Worm (Caenorhabditis elegans) whole organism, young adult: Measurements from ENCODE around the gene sago-1.

Experiments
- B0019.2 ChIP-seq: fragments of 200-800 bp; sonication (Bioruptor generic); conservative IDR thresholded peaks from 2 replicates; pipeline ENCODE4 v1.3.6; 2022; ENCODE audit warnings: missing genetic modification reagents, missing genetic modification characterization, missing compliant biosample characterization
- F22D6.2 ChIP-seq: sonication (generic microtip); optimal IDR thresholded peaks from 2 replicates; lab custom pipeline; 2016; ENCODE audit warnings: mild to moderate bottlenecking, missing genetic modification characterization, missing compliant biosample characterization
- F37B4.10 ChIP-seq: fragments of 200-800 bp; sonication (Bioruptor generic); IDR thresholded peaks from 2 replicates; pipeline ENCODE4 v1.3.6; 2022; ENCODE audit warnings: missing genetic modification characterization, missing compliant biosample characterization
- F57A8.1 ChIP-seq: fragments of 200-800 bp; sonication (Bioruptor generic); optimal IDR thresholded peaks from 2 replicates; lab custom pipeline; 2018; ENCODE audit warnings: mild to moderate bottlenecking, missing genetic modification characterization, moderate library complexity, missing compliant biosample characterization
- F57C9.4 ChIP-seq: sonication (generic microtip); optimal IDR thresholded peaks from 2 replicates; lab custom pipeline; 2017; ENCODE audit warnings: mild to moderate bottlenecking, missing genetic modification characterization, missing compliant biosample characterization
- K11D2.4 ChIP-seq: fragments of 200-800 bp; sonication (Bioruptor generic); IDR thresholded peaks from 2 replicates; pipeline ENCODE4 v1.3.6; 2022; ENCODE audit warnings: missing genetic modification reagents, missing genetic modification characterization, missing compliant biosample characterization
- Y53F4B.3 ChIP-seq: fragments of 200-800 bp; sonication (Bioruptor generic); IDR thresholded peaks from 2 replicates; pipeline ENCODE4 v1.3.6; 2022; ENCODE audit warnings: missing genetic modification reagents, missing genetic modification characterization, missing compliant biosample characterization
- Y53G8AR.9 ChIP-seq: fragments of 200-800 bp; sonication (Bioruptor generic); conservative IDR thresholded peaks from 2 replicates; pipeline ENCODE4 v1.3.6; 2022; ENCODE audit warnings: missing genetic modification reagents, missing genetic modification characterization, missing compliant biosample characterization
- Y56A3A.18 ChIP-seq: fragments of 200-800 bp; sonication (Bioruptor generic); IDR thresholded peaks from 2 replicates; pipeline ENCODE4 v1.3.6; 2022; ENCODE audit warnings: missing genetic modification reagents, missing genetic modification characterization, missing compliant biosample characterization
- Y79H2A.3 ChIP-seq: fragments of 200-800 bp; sonication (Bioruptor generic); conservative IDR thresholded peaks from 2 replicates; pipeline ENCODE4 v1.3.6; 2022; ENCODE audit warnings: missing genetic modification reagents, missing genetic modification characterization, missing compliant biosample characterization
- akir-1 ChIP-seq: fragments of 200-800 bp; sonication (Bioruptor generic); optimal IDR thresholded peaks from 2 replicates; lab custom pipeline; 2018; ENCODE audit warnings: mild to moderate bottlenecking, missing genetic modification characterization, moderate library complexity, missing compliant biosample characterization
- ama-1 ChIP-seq, 3 experiments: fragments of 150-350 bp in 1 of 3; sonication (generic microtip) in 2 of 3; optimal IDR thresholded peaks; 2 replicates each; lab custom pipeline; 2014 to 2018; ENCODE audit warnings: missing biosample characterization in 2 of 3, missing genetic modification characterization in 2 of 3, missing genetic modification reagents in 2 of 3
- aptf-2 ChIP-seq: fragments of 200-800 bp; sonication (Bioruptor generic); conservative IDR thresholded peaks from 2 replicates; pipeline ENCODE4 v1.3.6; 2022; ENCODE audit warnings: missing genetic modification reagents, missing genetic modification characterization, missing compliant biosample characterization
- attf-3 ChIP-seq: fragments of 200-800 bp; sonication (Bioruptor generic); conservative IDR thresholded peaks from 2 replicates; pipeline ENCODE4 v1.3.6; 2022; ENCODE audit warnings: missing genetic modification reagents, missing genetic modification characterization, missing compliant biosample characterization
- attf-6 ChIP-seq: fragments of 200-800 bp; sonication (Bioruptor generic); IDR thresholded peaks from 2 replicates; pipeline ENCODE4 v1.3.6; 2022; ENCODE audit warnings: missing genetic modification reagents, missing genetic modification characterization, missing compliant biosample characterization
- ceh-40 ChIP-seq: fragments of 200-800 bp; sonication (Bioruptor generic); IDR thresholded peaks from 2 replicates; pipeline ENCODE4 v1.3.6; 2022; ENCODE audit warnings: missing genetic modification characterization, missing compliant biosample characterization
- ceh-58 ChIP-seq: fragments of 200-800 bp; sonication (Bioruptor generic); IDR thresholded peaks from 2 replicates; pipeline ENCODE4 v1.3.6; 2022; ENCODE audit warnings: missing genetic modification characterization, missing compliant biosample characterization
- ceh-79 ChIP-seq: sonication (generic microtip); optimal IDR thresholded peaks from 2 replicates; lab custom pipeline; 2017; ENCODE audit warnings: mild to moderate bottlenecking, missing genetic modification characterization, missing compliant biosample characterization
- chd-7 ChIP-seq: sonication (generic microtip); optimal IDR thresholded peaks from 2 replicates; lab custom pipeline; 2016; ENCODE audit warnings: mild to moderate bottlenecking, missing genetic modification characterization, moderate library complexity, missing compliant biosample characterization
- dox-1 ChIP-seq: fragments of 200-800 bp; sonication (Bioruptor generic); IDR thresholded peaks from 2 replicates; pipeline ENCODE4 v1.3.6; 2022; ENCODE audit warnings: missing genetic modification reagents, missing genetic modification characterization, missing compliant biosample characterization
- dpff-1 ChIP-seq: sonication (generic microtip); optimal IDR thresholded peaks from 2 replicates; lab custom pipeline; 2017; ENCODE audit warnings: mild to moderate bottlenecking, missing genetic modification characterization, missing compliant biosample characterization
- dpl-1 ChIP-seq: fragments of 150-350 bp; optimal IDR thresholded peaks from 2 replicates; lab custom pipeline; 2014; ENCODE audit warnings: missing biosample characterization, missing genetic modification reagents, missing genetic modification characterization
- ekl-4 ChIP-seq: fragments of 200-800 bp; sonication (Bioruptor generic); IDR thresholded peaks from 2 replicates; pipeline ENCODE4 v1.3.6; 2022; ENCODE audit warnings: missing genetic modification reagents, missing genetic modification characterization, missing compliant biosample characterization
- ets-4 ChIP-seq: fragments of 200-800 bp; sonication (Bioruptor generic); optimal IDR thresholded peaks from 2 replicates; lab custom pipeline; 2018; ENCODE audit warnings: mild to moderate bottlenecking, missing genetic modification characterization, missing compliant biosample characterization
- fkh-3 ChIP-seq: sonication (generic microtip); optimal IDR thresholded peaks from 2 replicates; lab custom pipeline; 2016; ENCODE audit warnings: mild to moderate bottlenecking, missing genetic modification characterization, missing compliant biosample characterization
- gei-17 ChIP-seq: fragments of 200-800 bp; sonication (Bioruptor generic); optimal IDR thresholded peaks from 2 replicates; lab custom pipeline; 2018; ENCODE audit warnings: mild to moderate bottlenecking, missing genetic modification characterization, missing compliant biosample characterization
- him-1 ChIP-seq: sonication (generic microtip); optimal IDR thresholded peaks from 2 replicates; lab custom pipeline; 2016; ENCODE audit warnings: missing genotype, missing genetic modification reagents, missing genetic modification characterization, missing compliant biosample characterization
- hlh-12 ChIP-seq: sonication (generic microtip); optimal IDR thresholded peaks from 2 replicates; lab custom pipeline; 2016; ENCODE audit warnings: missing genetic modification characterization, missing compliant biosample characterization
- hlh-26 ChIP-seq: fragments of 200-800 bp; sonication (Bioruptor generic); conservative IDR thresholded peaks from 2 replicates; pipeline ENCODE4 v1.3.6; 2022; ENCODE audit warnings: missing genetic modification reagents, missing genetic modification characterization, missing compliant biosample characterization
- hmg-1.2 ChIP-seq: fragments of 200-800 bp; sonication (Bioruptor generic); IDR thresholded peaks from 2 replicates; pipeline ENCODE4 v1.3.6; 2022; ENCODE audit warnings: missing genetic modification reagents, missing genetic modification characterization, missing compliant biosample characterization
- hrde-1 ChIP-seq: sonication (generic microtip); optimal IDR thresholded peaks from 2 replicates; lab custom pipeline; 2016; ENCODE audit warnings: missing genetic modification characterization, mild to moderate bottlenecking, missing compliant biosample characterization, moderate library complexity, missing genotype, missing genetic modification reagents, borderline replicate concordance
- hsf-1 ChIP-seq: fragments of 200-800 bp; sonication (Bioruptor generic); IDR thresholded peaks from 2 replicates; pipeline ENCODE4 v1.3.6; 2022; ENCODE audit warnings: missing genetic modification reagents, missing genetic modification characterization, missing compliant biosample characterization
- lag-1 ChIP-seq: fragments of 200-800 bp; sonication (Bioruptor generic); IDR thresholded peaks from 2 replicates; pipeline ENCODE4 v1.3.6; 2022; ENCODE audit warnings: missing genetic modification reagents, missing genetic modification characterization, missing compliant biosample characterization
- lin-26 ChIP-seq: fragments of 200-800 bp; sonication (Bioruptor generic); IDR thresholded peaks from 2 replicates; pipeline ENCODE4 v1.3.6; 2022; ENCODE audit warnings: missing genetic modification reagents, missing genetic modification characterization, missing compliant biosample characterization
- lsl-1 ChIP-seq: fragments of 200-800 bp; sonication (Bioruptor generic); optimal IDR thresholded peaks from 2 replicates; lab custom pipeline; 2018; ENCODE audit warnings: mild to moderate bottlenecking, missing genetic modification characterization, moderate library complexity, missing compliant biosample characterization
- madf-8 ChIP-seq: fragments of 200-800 bp; sonication (Bioruptor generic); conservative IDR thresholded peaks from 2 replicates; pipeline ENCODE4 v1.3.6; 2022; ENCODE audit warnings: missing genetic modification reagents, missing genetic modification characterization, missing compliant biosample characterization
- mes-4 ChIP-seq: sonication (generic microtip); optimal IDR thresholded peaks from 2 replicates; lab custom pipeline; 2016; ENCODE audit warnings: missing genotype, missing genetic modification characterization, missing compliant biosample characterization
- nfya-2 ChIP-seq: fragments of 200-800 bp; sonication (Bioruptor generic); IDR thresholded peaks from 2 replicates; pipeline ENCODE4 v1.3.6; 2022; ENCODE audit warnings: missing genetic modification reagents, missing genetic modification characterization, missing compliant biosample characterization
- nfyb-1 ChIP-seq: fragments of 200-800 bp; sonication (Bioruptor generic); IDR thresholded peaks from 2 replicates; pipeline ENCODE4 v1.3.6; 2022; ENCODE audit warnings: missing genetic modification reagents, missing genetic modification characterization, missing compliant biosample characterization
- rec-8 ChIP-seq, 2 experiments: sonication (generic microtip); optimal IDR thresholded peaks; 2 replicates each; lab custom pipeline; 2016; ENCODE audit warnings: mild to moderate bottlenecking in 2 of 2, missing genetic modification characterization in 2 of 2, missing genetic modification reagents in 2 of 2, missing genotype in 2 of 2, missing biosample characterization in 1 of 2, missing compliant biosample characterization in 1 of 2, moderate library complexity in 1 of 2
- repo-1 ChIP-seq: sonication (generic microtip); optimal IDR thresholded peaks from 2 replicates; lab custom pipeline; 2017; ENCODE audit warnings: mild to moderate bottlenecking, missing genetic modification characterization, missing compliant biosample characterization
- sdz-38 ChIP-seq: sonication (generic microtip); optimal IDR thresholded peaks from 2 replicates; lab custom pipeline; 2016; ENCODE audit warnings: missing genotype, missing genetic modification characterization, missing compliant biosample characterization
- snpc-4 ChIP-seq, 5 experiments: fragments of 150-350 bp in 1 of 5; sonication (generic microtip) in 4 of 5; optimal IDR thresholded peaks; 2 replicates each; lab custom pipeline; 2014 to 2018; ENCODE audit warnings: missing genetic modification characterization in 5 of 5, missing biosample characterization in 3 of 5, antibody characterized with exemption in 2 of 5, mild to moderate bottlenecking in 2 of 5, missing compliant biosample characterization in 2 of 5, missing genotype in 2 of 5, moderate library complexity in 2 of 5, missing genetic modification reagents in 1 of 5
- sptf-2 ChIP-seq: fragments of 200-800 bp; sonication (Bioruptor generic); optimal IDR thresholded peaks from 2 replicates; lab custom pipeline; 2018; ENCODE audit warnings: mild to moderate bottlenecking, missing genetic modification characterization, missing compliant biosample characterization
- tlf-1 ChIP-seq: fragments of 200-800 bp; sonication (Bioruptor generic); optimal IDR thresholded peaks from 2 replicates; lab custom pipeline; 2018; ENCODE audit warnings: mild to moderate bottlenecking, missing genetic modification characterization, missing compliant biosample characterization
- unc-62 ChIP-seq: fragments of 150-350 bp; optimal IDR thresholded peaks from 2 replicates; lab custom pipeline; 2014; ENCODE audit warnings: missing biosample characterization, missing genetic modification reagents, missing genetic modification characterization
- zfh-2 ChIP-seq: fragments of 200-800 bp; sonication (Bioruptor generic); conservative IDR thresholded peaks from 2 replicates; pipeline ENCODE4 v1.3.6; 2022; ENCODE audit warnings: missing genetic modification reagents, missing genetic modification characterization, missing compliant biosample characterization
- ztf-25 ChIP-seq: fragments of 200-800 bp; sonication (Bioruptor generic); IDR thresholded peaks from 2 replicates; pipeline ENCODE4 v1.3.6; 2022; ENCODE audit warnings: missing genetic modification reagents, missing genetic modification characterization, missing compliant biosample characterization

sago-1 gene

DNA sequence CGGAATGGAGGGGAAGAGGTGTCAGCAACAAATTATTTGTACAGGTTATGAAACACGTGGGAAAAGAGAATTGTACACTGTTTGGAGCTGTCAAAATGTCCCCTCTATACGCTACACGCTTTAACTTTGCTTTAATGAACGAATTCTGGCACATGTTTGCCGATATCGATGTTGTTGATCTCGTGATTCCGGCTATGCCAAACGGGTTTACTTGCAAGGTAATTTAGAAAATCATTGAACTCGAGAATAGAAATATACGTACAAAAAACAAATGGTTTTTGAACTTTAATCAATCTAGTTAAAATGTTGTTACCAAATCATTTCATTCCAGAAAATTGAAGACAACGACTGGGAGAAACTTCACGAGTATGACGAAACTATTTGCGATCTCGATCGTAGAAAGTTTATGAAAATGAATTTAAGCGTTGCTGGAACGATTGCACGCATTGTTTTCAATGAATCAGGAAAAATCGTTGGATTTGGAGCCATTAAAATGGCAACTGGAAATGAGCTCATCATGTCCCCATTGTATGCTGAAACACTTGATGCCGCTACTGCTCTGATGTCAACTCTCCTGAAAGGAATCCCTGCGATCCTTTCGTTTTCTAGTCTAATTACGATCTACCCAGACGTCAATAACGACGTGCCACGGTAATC, 26.3 kb upstream of the sago-1 start (continued):
- TF ChIP-seq ceh-79 (tag; lab: Kevin White, UChicago) (no peak), hlh-26 (GFP tag; lab: Robert Waterston, UW) (no peak), ekl-4 (GFP tag; lab: Robert Waterston, UW) (no peak), F22D6.2 (no peak), attf-6 (GFP tag; lab: Robert Waterston, UW) (no peak), sdz-38 (tag; lab: Kevin White, UChicago) (no peak), zfh-2 (GFP tag; lab: Robert Waterston, UW) (no peak), lsl-1 (GFP tag; lab: Kevin White, UChicago) (no peak), chd-7 (tag; lab: Kevin White, UChicago) (no peak), dpff-1 (tag; lab: Kevin White, UChicago) (no peak), mes-4 (tag; lab: Kevin White, UChicago) (no peak), tlf-1 (GFP tag; lab: Kevin White, UChicago) (no peak), Y53F4B.3 (GFP tag; lab: Robert Waterston, UW) (no peak), unc-62 (GFP tag; lab: Kevin White, UChicago) (no peak), gei-17 (GFP tag; lab: Kevin White, UChicago) (no peak), aptf-2 (no peak), B0019.2 (GFP tag; lab: Robert Waterston, UW) (no peak), F57C9.4 (no peak), fkh-3 (tag; lab: Kevin White, UChicago) (no peak), Y79H2A.3 (GFP tag; lab: Robert Waterston, UW) (no peak), nfyb-1 (GFP tag; lab: Robert Waterston, UW) (no peak), Y53G8AR.9 (GFP tag; lab: Robert Waterston, UW) (peak; percentile 32), ets-4 (GFP tag; lab: Kevin White, UChicago) (no peak), F37B4.10 (GFP tag; lab: Robert Waterston, UW) (no peak), K11D2.4 (GFP tag; lab: Robert Waterston, UW) (no peak), dox-1 (GFP tag; lab: Robert Waterston, UW) (no peak), hrde-1 (no peak), akir-1 (GFP tag; lab: Kevin White, UChicago) (no peak), sptf-2 (GFP tag; lab: Kevin White, UChicago) (no peak), him-1 (tag; lab: Kevin White, UChicago) (no peak), madf-8 (GFP tag; lab: Robert Waterston, UW) (no peak), snpc-4 (GFP tag; optimal IDR thresholded peaks at IDR 0.05; lab: Kevin White, UChicago) (no peak), snpc-4 (tag; optimal IDR thresholded peaks at IDR 0.05; lab: Kevin White, UChicago) (no peak), ceh-58 (GFP tag; lab: Robert Waterston, UW) (no peak), nfya-2 (GFP tag; lab: Robert Waterston, UW) (no peak), lin-26 (GFP tag; lab: Robert Waterston, UW) (0 out of 2 replicates have a peak, but pooled peaks have one; percentile 61), repo-1 (tag; lab: Kevin White, UChicago) (no peak), Y56A3A.18 (GFP tag; lab: Robert Waterston, UW) (no peak), lag-1 (GFP tag; lab: Robert Waterston, UW) (no peak), rec-8 (tag; optimal IDR thresholded peaks at IDR 0.05; lab: Kevin White, UChicago) (no peak), dpl-1 (GFP tag; lab: Kevin White, UChicago) (no peak), hmg-1.2 (GFP tag; lab: Robert Waterston, UW) (peak; percentile 5; the same call in 1 of the 2 replicates), hsf-1 (GFP tag; lab: Robert Waterston, UW) (no peak), hlh-12 (tag; lab: Kevin White, UChicago) (no peak), ztf-25 (no peak), F57A8.1 (GFP tag; lab: Kevin White, UChicago) (no peak), ama-1 (optimal IDR thresholded peaks at IDR 0.05; lab: Kevin White, UChicago) (peak; percentile 77), ama-1 (GFP tag; optimal IDR thresholded peaks at IDR 0.05; lab: Kevin White, UChicago) (no peak), attf-3 (GFP tag; lab: Robert Waterston, UW) (no peak), ceh-40 (no peak)
